Worm (Caenorhabditis elegans) whole organism, late embryonic: ENCODE measurements around the gene his-1.

Experiments
- ets-4 ChIP-seq: sonication (generic microtip); optimal IDR thresholded peaks from 2 replicates; lab custom pipeline; 2016; ENCODE audit warnings: missing genetic modification characterization, missing compliant biosample characterization
- lim-6 ChIP-seq: sonication (generic microtip); optimal IDR thresholded peaks from 2 replicates; lab custom pipeline; 2016; ENCODE audit warnings: missing genetic modification characterization, missing compliant biosample characterization

ce11 chrV:16033491-16033890 is 8.8 kb upstream of the his-1 start:
- TF ChIP-seq ets-4 (tag; lab: Kevin White, UChicago) = no peak
- TF ChIP-seq lim-6 (tag; lab: Kevin White, UChicago) = no peak
